Fruit fly (Drosophila melanogaster) whole organism, embryonic: ENCODE measurements around the gene CG43136.

Source experiments
- Adf1 ChIP-seq: fragments of 200-800 bp; sonication (Bioruptor generic); IDR thresholded peaks from 2 replicates; pipeline ENCODE4 v1.3.6; 2022; ENCODE audit warnings: missing biosample characterization, missing genetic modification characterization
- B-H1 ChIP-seq: fragments of 200-800 bp; sonication (Bioruptor generic); IDR thresholded peaks from 3 replicates; pipeline ENCODE4 v1.3.6; 2022; ENCODE audit warnings: missing biosample characterization, missing genetic modification characterization
- C15 ChIP-seq: fragments of 200-800 bp; sonication (Bioruptor generic); IDR thresholded peaks from 3 replicates; pipeline ENCODE4 v1.3.6; 2022; ENCODE audit warnings: missing biosample characterization, missing genetic modification characterization
- CG10654 ChIP-seq: fragments of 200-800 bp; sonication (Bioruptor generic); optimal IDR thresholded peaks from 2 replicates; lab custom pipeline; 2016; ENCODE audit warnings: missing biosample characterization, missing genetic modification characterization
- CG12769 ChIP-seq: fragments of 200-800 bp; sonication (Bioruptor generic); optimal IDR thresholded peaks from 2 replicates; lab custom pipeline; 2019; ENCODE audit warnings: missing biosample characterization, mild to moderate bottlenecking, missing genetic modification characterization, moderate library complexity
- CG1529 ChIP-seq: fragments of 200-800 bp; sonication (Bioruptor generic); optimal IDR thresholded peaks from 3 replicates; lab custom pipeline; 2018; ENCODE audit warnings: missing biosample characterization, missing genetic modification characterization
- CG17359 ChIP-seq: fragments of 200-800 bp; sonication (Bioruptor generic); optimal IDR thresholded peaks from 3 replicates; lab custom pipeline; 2018; ENCODE audit warnings: missing biosample characterization, mild to moderate bottlenecking, missing genetic modification characterization, moderate library complexity
- CG31224 ChIP-seq: fragments of 200-800 bp; sonication (Bioruptor generic); IDR thresholded peaks from 2 replicates; pipeline ENCODE4 v1.3.6; 2022; ENCODE audit warnings: missing biosample characterization, missing genetic modification characterization
- CG3281 ChIP-seq: fragments of 200-800 bp; sonication (Bioruptor generic); optimal IDR thresholded peaks from 3 replicates; lab custom pipeline; 2017; ENCODE audit warnings: missing biosample characterization, mild to moderate bottlenecking, missing genetic modification characterization
- CG4360 ChIP-seq: fragments of 200-800 bp; sonication (Bioruptor generic); IDR thresholded peaks from 2 replicates; pipeline ENCODE4 v1.3.6; 2022; ENCODE audit warnings: missing biosample characterization, missing genetic modification characterization
- CG4854 ChIP-seq: fragments of 200-800 bp; sonication (Bioruptor generic); optimal IDR thresholded peaks from 2 replicates; lab custom pipeline; 2016; ENCODE audit warnings: missing biosample characterization, missing genetic modification characterization, inconsistent platforms
- CG7786 ChIP-seq: fragments of 200-800 bp; sonication (Bioruptor generic); optimal IDR thresholded peaks from 2 replicates; lab custom pipeline; 2016; ENCODE audit warnings: missing biosample characterization, missing genetic modification characterization
- CG7987 ChIP-seq: fragments of 200-800 bp; sonication (Bioruptor generic); optimal IDR thresholded peaks from 2 replicates; lab custom pipeline; 2018; ENCODE audit warnings: missing biosample characterization, mild to moderate bottlenecking, missing genetic modification characterization, moderate library complexity
- Chrac-16 ChIP-seq: fragments of 200-800 bp; sonication (Bioruptor generic); optimal IDR thresholded peaks from 3 replicates; lab custom pipeline; 2016; ENCODE audit warnings: missing biosample characterization, missing genetic modification characterization
- CkIIα-i1 ChIP-seq: fragments of 200-800 bp; sonication (Bioruptor generic); IDR thresholded peaks from 2 replicates; pipeline ENCODE4 v1.3.6; 2022; ENCODE audit warnings: missing biosample characterization, missing genetic modification characterization
- CrebB ChIP-seq: fragments of 200-800 bp; sonication (Bioruptor generic); optimal IDR thresholded peaks from 3 replicates; lab custom pipeline; 2018; ENCODE audit warnings: missing biosample characterization, mild to moderate bottlenecking, missing genetic modification characterization
- D19A ChIP-seq: fragments of 200-800 bp; optimal IDR thresholded peaks from 3 replicates; lab custom pipeline; 2019; ENCODE audit warnings: missing biosample characterization, mild to moderate bottlenecking, missing genetic modification characterization, moderate library complexity
- ERR ChIP-seq: fragments of 200-800 bp; sonication (Bioruptor generic); optimal IDR thresholded peaks from 2 replicates; lab custom pipeline; 2016; ENCODE audit warnings: missing biosample characterization, missing genetic modification characterization
- Fer2 ChIP-seq: fragments of 200-800 bp; sonication (Bioruptor generic); optimal IDR thresholded peaks from 2 replicates; lab custom pipeline; 2018; ENCODE audit warnings: missing biosample characterization, mild to moderate bottlenecking, missing genetic modification characterization, moderate library complexity
- HmgZ ChIP-seq: fragments of 200-800 bp; sonication (Bioruptor generic); optimal IDR thresholded peaks from 2 replicates; lab custom pipeline; 2018; ENCODE audit warnings: missing biosample characterization, mild to moderate bottlenecking, missing genetic modification characterization
- Hr78 ChIP-seq, 2 experiments: fragments of 200-800 bp in 1 of 2; fragments of >200 bp in 1 of 2; sonication (Bioruptor generic) in 1 of 2; optimal IDR thresholded peaks; 2 replicates each; lab custom pipeline; 2017 to 2019; ENCODE audit warnings: missing biosample characterization in 2 of 2, missing genetic modification characterization in 2 of 2, mild to moderate bottlenecking in 1 of 2, moderate library complexity in 1 of 2
- Mes4 ChIP-seq: fragments of 200-800 bp; sonication (Bioruptor generic); optimal IDR thresholded peaks from 2 replicates; lab custom pipeline; 2016; ENCODE audit warnings: missing biosample characterization, missing genetic modification characterization
- Mrtf ChIP-seq: fragments of 200-800 bp; sonication (Bioruptor generic); IDR thresholded peaks from 3 replicates; pipeline ENCODE4 v1.3.6; 2022; ENCODE audit warnings: missing biosample characterization, missing genetic modification characterization
- Oli ChIP-seq: fragments of 200-800 bp; sonication (Bioruptor generic); optimal IDR thresholded peaks from 2 replicates; lab custom pipeline; 2018; ENCODE audit warnings: missing biosample characterization, mild to moderate bottlenecking, missing genetic modification characterization, moderate library complexity
- Pdp1 ChIP-seq, 2 experiments: fragments of 200-800 bp; sonication (Bioruptor generic); optimal IDR thresholded peaks; 3 replicates each; lab custom pipeline; 2016; ENCODE audit warnings: missing biosample characterization in 2 of 2, missing genetic modification characterization in 2 of 2, mild to moderate bottlenecking in 1 of 2, moderate library complexity in 1 of 2
- Sry-δ ChIP-seq: fragments of 200-800 bp; sonication (Bioruptor generic); optimal IDR thresholded peaks from 2 replicates; lab custom pipeline; 2016; ENCODE audit warnings: missing biosample characterization, missing genetic modification characterization
- Stat92E ChIP-seq, 3 experiments: fragments of >200 bp in 2 of 3; fragments of 200-800 bp in 1 of 3; sonication (Bioruptor generic) in 1 of 3; optimal IDR thresholded peaks; 2 replicates each; lab custom pipeline; 2017 to 2019; ENCODE audit warnings: missing biosample characterization in 3 of 3, missing genetic modification characterization in 3 of 3, mild to moderate bottlenecking in 1 of 3, moderate library complexity in 1 of 3
- Xrp1 ChIP-seq: fragments of 200-800 bp; sonication (Bioruptor generic); IDR thresholded peaks from 2 replicates; pipeline ENCODE4 v1.3.6; 2022; ENCODE audit warnings: missing biosample characterization, missing genetic modification characterization
- YL-1 ChIP-seq: fragments of 200-800 bp; sonication (Bioruptor generic); optimal IDR thresholded peaks from 3 replicates; lab custom pipeline; 2017; ENCODE audit warnings: missing biosample characterization, mild to moderate bottlenecking, missing genetic modification characterization
- ap ChIP-seq: fragments of 200-800 bp; sonication (Bioruptor generic); IDR thresholded peaks from 2 replicates; pipeline ENCODE4 v1.3.6; 2022; ENCODE audit warnings: missing biosample characterization, missing genetic modification characterization
- bigmax ChIP-seq: fragments of 200-800 bp; sonication (Bioruptor generic); optimal IDR thresholded peaks from 2 replicates; lab custom pipeline; 2018; ENCODE audit warnings: missing biosample characterization, mild to moderate bottlenecking, missing genetic modification characterization
- cato ChIP-seq: fragments of 200-800 bp; sonication (Bioruptor generic); optimal IDR thresholded peaks from 2 replicates; lab custom pipeline; 2016; ENCODE audit warnings: missing biosample characterization, missing genetic modification characterization, borderline replicate concordance
- danr ChIP-seq: fragments of 200-800 bp; sonication (Bioruptor generic); IDR thresholded peaks from 2 replicates; pipeline ENCODE4 v1.3.6; 2022; ENCODE audit warnings: missing biosample characterization, missing genetic modification characterization
- fd64A ChIP-seq: fragments of 200-800 bp; sonication (Bioruptor generic); optimal IDR thresholded peaks from 3 replicates; lab custom pipeline; 2018; ENCODE audit warnings: missing biosample characterization, mild to moderate bottlenecking, missing genetic modification characterization
- ham ChIP-seq: fragments of 200-800 bp; sonication (Bioruptor generic); IDR thresholded peaks from 2 replicates; pipeline ENCODE4 v1.3.6; 2022; ENCODE audit warnings: missing biosample characterization, missing genetic modification characterization
- lbe ChIP-seq: fragments of 200-800 bp; sonication (Bioruptor generic); optimal IDR thresholded peaks from 2 replicates; lab custom pipeline; 2016; ENCODE audit warnings: missing biosample characterization, mild to moderate bottlenecking, missing genetic modification characterization
- mam ChIP-seq: fragments of 200-800 bp; sonication (Bioruptor generic); optimal IDR thresholded peaks from 3 replicates; lab custom pipeline; 2016; ENCODE audit warnings: missing biosample characterization, missing genetic modification characterization
- pan ChIP-seq, 4 experiments: fragments of >200 bp in 3 of 4; fragments of 200-800 bp in 1 of 4; sonication (Bioruptor generic) in 1 of 4; optimal IDR thresholded peaks in 3 of 4; IDR thresholded peaks in 1 of 4; 2 replicates each; pipeline versions ENCODE4 v1.3.6 to Lab custom; 2017 to 2022; ENCODE audit warnings: missing biosample characterization in 2 of 4, missing genetic modification characterization in 2 of 4, mixed read lengths in 1 of 4
- phol ChIP-seq: fragments of 200-800 bp; sonication (Bioruptor generic); optimal IDR thresholded peaks from 3 replicates; lab custom pipeline; 2018; ENCODE audit warnings: missing biosample characterization, mild to moderate bottlenecking, missing genetic modification characterization, moderate library complexity
- pita ChIP-seq: fragments of 200-800 bp; sonication (Bioruptor generic); optimal IDR thresholded peaks from 2 replicates; lab custom pipeline; 2017; ENCODE audit warnings: missing biosample characterization, mild to moderate bottlenecking, missing genetic modification characterization
- sim ChIP-seq: fragments of 200-800 bp; sonication (Bioruptor generic); IDR thresholded peaks from 2 replicates; pipeline ENCODE4 v1.3.6; 2022; ENCODE audit warnings: missing biosample characterization, missing genetic modification characterization
- sisA ChIP-seq: fragments of 200-800 bp; sonication (Bioruptor generic); IDR thresholded peaks from 2 replicates; pipeline ENCODE4 v1.3.6; 2022; ENCODE audit warnings: missing biosample characterization, missing genetic modification characterization
- stwl ChIP-seq: fragments of 200-800 bp; sonication (Bioruptor generic); optimal IDR thresholded peaks from 3 replicates; lab custom pipeline; 2018; ENCODE audit warnings: missing biosample characterization, mild to moderate bottlenecking, missing genetic modification characterization, moderate library complexity
- wek ChIP-seq: fragments of 200-800 bp; sonication (Bioruptor generic); optimal IDR thresholded peaks from 3 replicates; lab custom pipeline; 2018; ENCODE audit warnings: missing biosample characterization, mild to moderate bottlenecking, missing genetic modification characterization, moderate library complexity
- zen ChIP-seq: fragments of 200-800 bp; sonication (Bioruptor generic); optimal IDR thresholded peaks from 3 replicates; lab custom pipeline; 2018; ENCODE audit warnings: missing biosample characterization, mild to moderate bottlenecking, missing genetic modification characterization, moderate library complexity
- zf30C ChIP-seq: fragments of 200-800 bp; sonication (Bioruptor generic); optimal IDR thresholded peaks from 3 replicates; lab custom pipeline; 2018; ENCODE audit warnings: missing biosample characterization, mild to moderate bottlenecking, missing genetic modification characterization
- zfh1 ChIP-seq: fragments of 200-800 bp; sonication (Bioruptor generic); IDR thresholded peaks from 3 replicates; pipeline ENCODE4 v1.3.6; 2022; ENCODE audit warnings: missing biosample characterization, missing genetic modification characterization
- zfh2 ChIP-seq: fragments of 200-800 bp; sonication (Bioruptor generic); optimal IDR thresholded peaks from 2 replicates; lab custom pipeline; 2016; ENCODE audit warnings: missing biosample characterization, missing genetic modification characterization

CG43136 gene

DNA sequence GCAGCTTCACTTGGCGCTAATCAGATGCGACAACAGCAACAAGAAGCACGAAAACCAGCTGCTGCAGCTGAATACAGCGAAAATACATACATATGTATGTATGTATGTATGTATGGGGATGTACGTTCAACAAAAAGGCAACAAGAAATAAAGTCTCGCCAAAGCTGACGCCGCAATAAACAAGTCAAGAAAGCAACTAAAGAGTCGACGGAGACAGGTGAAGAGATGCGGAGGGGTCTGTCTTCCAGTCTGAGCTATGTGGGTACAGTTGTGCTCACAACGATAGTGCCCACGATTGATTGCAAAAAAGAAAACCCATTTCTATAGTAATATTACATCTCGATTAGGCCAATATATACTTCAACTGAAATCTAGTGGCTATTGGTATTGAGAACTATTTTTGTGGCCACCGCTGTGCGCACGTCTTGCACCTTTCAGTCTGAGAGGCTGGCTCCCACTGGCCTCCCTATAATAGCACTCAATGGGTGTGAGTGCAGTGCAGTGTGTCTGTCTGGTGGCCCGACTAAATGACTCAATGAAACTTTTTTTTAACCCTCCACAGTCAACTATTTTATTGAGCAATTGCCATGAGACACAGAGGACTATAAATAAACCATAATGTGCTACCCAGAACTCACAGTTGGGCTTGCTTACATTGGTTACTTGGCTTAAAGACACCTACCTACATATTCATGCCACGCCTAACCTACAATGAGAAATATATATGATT lies 42.4 kb downstream of the CG43136 start (continued):
- TF ChIP-seq Mrtf (GFP tag; lab: Robert Waterston, UW) (peak; percentile 91), pan (optimal IDR thresholded peaks at IDR 0.05; lab: Kevin White, UChicago) (no peak), pan (GFP tag; optimal IDR thresholded peaks at IDR 0.05 in 1 of 2, IDR thresholded peaks at IDR 0.05 in 1 of 2) (peak in 1 of 2 experiments; percentile 92), CkIIα-i1 (GFP tag; lab: Robert Waterston, UW) (peak; percentile 44; the same call in 1 of the 2 replicates), lbe (GFP tag; lab: Kevin White, UChicago) (peak; percentile 90), zf30C (no peak), Oli (peak; percentile 94), CG3281 (peak; percentile 75), zfh1 (peak; percentile 96), CG17359 (tag; lab: Kevin White, UChicago) (peak; percentile 95), zen (peak; percentile 72), Stat92E (GFP tag; optimal IDR thresholded peaks at IDR 0.05; lab: Kevin White, UChicago) (peak in 1 of 3 experiments; percentile 59), ERR (GFP tag; lab: Kevin White, UChicago) (peak; percentile 81), CG1529 (peak; percentile 92), Pdp1 (GFP tag; optimal IDR thresholded peaks at IDR 0.05; lab: Kevin White, UChicago) (peak; percentile 83 to 89), CG12769 (peak; percentile 92), D19A (tag; lab: Kevin White, UChicago) (peak; percentile 86), B-H1 (GFP tag; lab: Robert Waterston, UW) (peak; percentile 91), YL-1 (peak; percentile 12), C15 (peak; percentile 64; the same call in 1 of the 3 replicates), CrebB (tag; lab: Kevin White, UChicago) (peak; percentile 84), Mes4 (GFP tag; lab: Kevin White, UChicago) (peak; percentile 84), CG7987 (GFP tag; lab: Kevin White, UChicago) (peak; percentile 58), CG10654 (GFP tag; lab: Kevin White, UChicago) (peak; percentile 86), cato (GFP tag; lab: Kevin White, UChicago) (peak; percentile 79), ap (GFP tag; lab: Robert Waterston, UW) (peak; percentile 94), Sry-δ (GFP tag; lab: Kevin White, UChicago) (peak; percentile 65), Chrac-16 (GFP tag; lab: Kevin White, UChicago) (peak; percentile 88), Hr78 (GFP tag; optimal IDR thresholded peaks at IDR 0.05; lab: Kevin White, UChicago) (peak in 1 of 2 experiments; percentile 79), stwl (tag; lab: Kevin White, UChicago) (peak; percentile 18), sisA (peak; percentile 96), Xrp1 (GFP tag; lab: Robert Waterston, UW) (peak; percentile 94), CG4854 (GFP tag; lab: Kevin White, UChicago) (peak; percentile 70), fd64A (GFP tag; lab: Kevin White, UChicago) (peak; percentile 84), pita (GFP tag; lab: Kevin White, UChicago) (no peak), HmgZ (tag; lab: Kevin White, UChicago) (peak; percentile 73), Fer2 (tag; lab: Kevin White, UChicago) (peak; percentile 41), CG4360 (peak; percentile 73), ham (GFP tag; lab: Robert Waterston, UW) (0 out of 2 replicates have a peak, but pooled peaks have one; percentile 37), bigmax (no peak), zfh2 (GFP tag; lab: Kevin White, UChicago) (peak; percentile 30), phol (tag; lab: Kevin White, UChicago) (peak; percentile 90), sim (GFP tag; lab: Robert Waterston, UW) (peak; percentile 92), CG7786 (GFP tag; lab: Kevin White, UChicago) (peak; percentile 88), Adf1 (GFP tag; lab: Robert Waterston, UW) (0 out of 2 replicates have a peak, but pooled peaks have one; percentile 11), CG31224 (GFP tag; lab: Robert Waterston, UW) (peak; percentile 79), mam (peak; percentile 86), danr (GFP tag; lab: Robert Waterston, UW) (peak; percentile 75), wek (GFP tag; lab: Kevin White, UChicago) (peak; percentile 77)
